Worm (Caenorhabditis elegans) whole organism, young adult: ENCODE measurements around the gene nas-8.

Experiments used
- aptf-3 ChIP-seq: fragments of 200-800 bp; sonication (Bioruptor generic); IDR thresholded peaks from 2 replicates; pipeline ENCODE4 v1.3.6; 2022; ENCODE audit warnings: missing genetic modification characterization, missing compliant biosample characterization
- die-1 ChIP-seq: sonication (generic microtip); optimal IDR thresholded peaks from 2 replicates; lab custom pipeline; 2016; ENCODE audit warnings: missing genotype, mild to moderate bottlenecking, missing genetic modification characterization, missing compliant biosample characterization
- dpl-1 ChIP-seq: fragments of 150-350 bp; optimal IDR thresholded peaks from 2 replicates; lab custom pipeline; 2014; ENCODE audit warnings: missing biosample characterization, missing genetic modification reagents, missing genetic modification characterization

DNA sequence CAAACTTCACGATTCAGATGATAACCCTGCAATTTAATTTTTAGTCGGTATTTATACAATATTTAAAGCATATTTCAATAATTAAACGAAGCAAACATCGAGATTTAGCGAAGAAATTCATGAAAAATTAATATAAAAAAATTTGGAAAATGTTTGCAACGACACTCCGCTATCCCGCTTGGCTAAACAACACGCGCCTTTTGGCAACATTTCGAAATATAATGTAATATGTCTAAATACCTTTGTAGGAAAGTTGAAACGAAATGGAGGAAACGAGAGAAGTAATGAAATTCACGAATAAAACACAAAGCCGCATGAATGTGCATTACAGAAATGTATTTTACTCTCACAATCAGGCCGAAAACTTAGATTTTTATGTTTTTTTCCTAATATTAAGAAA lies 51.0 kb downstream of the nas-8 start, which contains the start of gene rpc-1:
- TF ChIP-seq dpl-1 (GFP tag; lab: Kevin White, UChicago) = no peak
- TF ChIP-seq aptf-3 = no peak
- no peak for TF ChIP-seq die-1 (tag; lab: Kevin White, UChicago)
